Fruit fly (Drosophila melanogaster): ENCODE measurements around the gene CG14657.

Gene CG14657

DNA sequence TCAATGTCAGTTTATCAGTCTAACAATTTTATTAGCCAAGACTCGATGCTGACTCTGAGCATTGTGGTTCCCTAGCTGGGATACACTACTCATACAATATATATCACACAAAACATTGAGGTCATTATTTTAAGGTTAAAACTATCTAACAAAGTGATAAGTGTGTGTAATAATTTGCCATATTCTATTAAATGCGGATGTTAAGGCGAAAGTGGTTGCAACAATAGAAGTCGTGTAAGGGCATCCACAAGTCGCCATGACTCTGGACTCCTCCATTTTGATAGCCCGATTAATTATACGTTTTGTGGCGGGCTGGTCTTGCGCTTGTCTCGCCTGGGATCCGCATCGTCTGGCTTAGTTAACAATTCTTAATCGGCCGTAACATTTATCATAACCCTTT lies 25.6 kb upstream of the CG14657 start:
- TF ChIP-seq CTCF (optimal IDR thresholded peaks at IDR 0.05) (no peak), CG8478 (optimal IDR thresholded peaks at IDR 0.05) (no peak)

DNA sequence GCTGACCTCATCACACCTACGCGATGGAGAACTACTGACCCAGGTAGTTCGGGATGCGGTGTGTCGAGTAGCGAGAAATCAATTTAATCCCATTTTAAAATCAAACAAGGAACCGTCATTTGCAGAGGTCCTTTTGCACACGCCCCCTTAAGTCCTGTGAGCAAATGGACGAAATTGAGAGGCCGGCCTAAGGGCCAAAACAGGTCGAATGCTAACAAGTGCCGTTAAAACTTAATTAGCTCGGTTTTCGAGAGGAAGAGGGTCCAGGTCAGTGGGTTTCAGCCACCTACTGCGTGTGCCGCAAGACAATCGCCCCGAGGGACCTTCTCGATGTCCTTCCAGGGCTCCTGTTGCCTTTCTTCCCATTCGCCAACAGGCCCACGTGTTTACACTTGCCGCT lies 25.0 kb upstream of the CG14657 start:
- TF ChIP-seq CTCF (optimal IDR thresholded peaks at IDR 0.05) (no peak), CG8478 (optimal IDR thresholded peaks at IDR 0.05) (no peak)

DNA sequence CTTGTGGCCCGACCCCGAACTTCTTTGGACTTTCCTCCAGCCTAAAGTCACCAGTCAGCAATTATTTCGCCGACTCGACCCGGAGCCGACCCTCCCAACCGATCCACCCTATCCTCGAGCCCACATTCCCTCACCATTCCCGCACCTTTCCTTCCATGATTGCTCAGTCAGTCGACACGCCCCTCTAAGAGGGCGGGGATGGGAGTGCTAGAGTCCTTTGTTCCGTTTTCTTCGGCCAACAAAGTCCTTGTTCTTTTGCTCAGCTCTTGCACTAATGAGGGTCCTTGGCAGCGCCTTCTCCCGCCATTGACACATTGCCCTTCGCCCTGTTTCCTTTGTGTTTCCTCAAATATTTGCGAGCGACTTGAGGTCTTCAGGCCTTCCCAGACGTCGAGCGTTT lies 24.1 kb upstream of the CG14657 start:
- no peak for TF ChIP-seq CTCF (optimal IDR thresholded peaks at IDR 0.05)
- no peak for TF ChIP-seq CG8478 (optimal IDR thresholded peaks at IDR 0.05)

DNA sequence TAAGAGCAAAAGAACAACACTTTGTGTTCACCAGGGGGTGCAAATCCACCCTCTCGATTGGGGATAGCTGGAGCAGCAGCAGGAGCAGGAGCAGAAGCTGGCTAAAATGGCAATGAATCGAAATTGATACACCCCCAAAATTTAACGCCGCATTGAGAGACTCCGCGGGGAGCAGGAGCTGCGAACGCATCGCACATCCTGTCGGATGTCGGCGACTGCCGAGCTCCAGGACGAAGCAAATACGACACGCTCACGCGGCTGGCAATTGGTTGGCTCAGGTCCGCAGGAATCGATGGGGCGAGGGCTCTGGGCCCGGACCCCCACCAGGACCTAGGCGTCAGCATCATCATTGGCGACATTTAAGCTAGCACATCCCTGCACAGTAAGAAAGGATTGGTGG lies 21.7 kb upstream of the CG14657 start:
- no peak for TF ChIP-seq CG8478 (optimal IDR thresholded peaks at IDR 0.05)
- TF ChIP-seq CTCF (optimal IDR thresholded peaks at IDR 0.05): no peak

DNA sequence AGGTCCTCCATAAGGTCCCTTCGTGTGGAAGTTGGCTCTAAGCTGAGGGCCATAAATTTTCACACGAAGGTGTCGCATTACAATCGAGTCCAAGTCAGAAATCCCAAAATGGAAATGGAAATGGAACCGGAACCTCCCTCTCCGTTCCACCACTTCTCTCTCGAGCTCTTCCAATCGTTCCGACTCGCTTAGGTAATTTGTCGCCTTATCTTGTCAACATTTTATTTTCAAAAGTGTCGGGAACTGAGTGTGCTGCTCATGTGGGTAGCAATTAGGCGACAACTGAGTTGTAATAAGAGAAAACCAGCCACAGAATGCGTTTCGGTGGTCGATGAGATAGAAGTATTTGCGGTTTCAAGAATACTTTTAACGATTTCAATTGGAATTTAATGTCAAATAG lies 19.5 kb upstream of the CG14657 start:
- TF ChIP-seq CTCF (optimal IDR thresholded peaks at IDR 0.05) (no peak), CG8478 (optimal IDR thresholded peaks at IDR 0.05) (no peak)

DNA sequence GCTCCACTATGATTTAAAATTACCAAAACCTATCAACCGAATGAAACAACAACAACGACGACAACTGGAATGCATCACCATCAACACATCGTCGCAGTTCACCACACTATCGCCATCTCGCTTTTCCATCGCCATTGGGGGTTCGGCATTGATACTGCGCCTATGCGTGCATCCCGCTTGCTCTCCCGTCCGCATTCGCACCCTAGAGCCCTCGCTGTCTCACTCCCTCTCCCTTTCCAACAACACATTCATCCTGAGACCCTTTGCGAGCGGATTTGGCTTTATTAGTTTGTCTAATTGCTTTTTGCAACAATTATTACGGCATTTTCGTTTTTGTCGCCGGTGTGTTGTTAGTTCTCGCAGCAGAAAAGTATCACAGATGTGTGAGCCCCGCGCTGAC lies 14.1 kb upstream of the CG14657 start:
- peak; percentile 42 for TF ChIP-seq CG8478 (optimal IDR thresholded peaks at IDR 0.05)
- peak; percentile 1 to 58 for TF ChIP-seq CTCF (optimal IDR thresholded peaks at IDR 0.05)

DNA sequence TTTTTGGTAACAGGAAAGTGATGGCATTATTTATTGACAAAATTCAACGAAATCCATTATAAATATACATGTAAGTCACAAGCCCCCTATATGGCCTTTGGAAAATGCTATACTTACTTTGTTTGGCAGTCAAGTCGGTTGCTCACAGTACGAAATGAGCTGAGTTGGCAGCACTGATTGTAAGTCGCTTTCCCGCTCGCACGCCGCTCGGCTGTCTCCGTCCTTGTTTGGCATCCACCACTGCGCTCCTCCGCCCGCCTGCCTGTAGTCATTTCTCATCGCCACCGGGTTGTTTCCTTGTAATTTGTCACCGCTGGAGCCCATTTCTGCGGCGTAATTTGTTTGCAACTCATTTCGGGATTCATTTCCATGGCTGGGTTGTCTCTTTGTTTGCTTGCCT lies 12.4 kb upstream of the CG14657 start:
- TF ChIP-seq CG8478 (optimal IDR thresholded peaks at IDR 0.05) (no peak), CTCF (optimal IDR thresholded peaks at IDR 0.05) (no peak)

DNA sequence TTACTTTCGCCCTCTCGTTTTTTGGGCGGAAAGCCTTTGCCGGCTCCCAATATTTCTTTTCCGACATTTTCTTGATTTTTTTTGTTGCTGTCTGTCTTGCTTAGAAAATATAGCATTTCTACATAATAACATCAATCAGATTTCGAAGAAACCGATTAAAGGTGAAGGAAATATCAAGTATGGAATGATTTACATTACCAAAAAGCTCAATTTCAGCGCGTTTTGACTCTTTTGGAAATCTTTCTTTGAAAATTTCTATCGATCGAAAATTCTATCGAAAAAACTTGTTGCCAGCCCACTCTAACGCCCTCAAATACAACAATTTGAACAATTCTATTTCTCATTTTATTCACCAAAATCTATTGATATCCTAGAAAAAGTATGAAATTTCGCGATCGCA lies 10.0 kb upstream of the CG14657 start, which contains the start of gene CG14659:
Gene CG14659 (minus strand): TSS at position 101 of the 400 bp plus-strand sequence.
- TF ChIP-seq CG8478 (optimal IDR thresholded peaks at IDR 0.05) (no peak), CTCF (optimal IDR thresholded peaks at IDR 0.05) (no peak)

DNA sequence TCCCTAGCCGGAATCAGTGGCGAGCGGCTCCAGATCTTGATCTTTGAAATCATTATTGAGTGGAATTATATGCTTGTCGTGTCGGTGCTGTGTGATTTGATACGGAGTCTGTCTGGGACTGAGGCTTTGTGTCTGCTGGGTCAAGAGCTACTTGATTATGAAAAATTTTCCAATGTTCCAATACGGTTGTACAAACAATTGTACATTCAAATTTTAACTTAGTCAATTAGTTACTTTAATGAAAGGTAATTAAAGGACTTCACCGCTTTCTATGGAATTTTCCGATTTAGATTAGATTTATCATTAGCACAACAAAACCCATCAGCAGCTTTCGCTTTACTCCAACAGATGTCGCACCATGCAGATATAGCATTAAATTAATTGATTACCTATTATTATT lies 9.2 kb upstream of the CG14657 start, which contains the start of gene CG14658:
Gene CG14658 (minus strand): TSS at position 101 of the 400 bp plus-strand sequence.
- TF ChIP-seq CTCF (optimal IDR thresholded peaks at IDR 0.05) (peak in 1 of 2 experiments; percentile 17), CG8478 (optimal IDR thresholded peaks at IDR 0.05) (no peak)

DNA sequence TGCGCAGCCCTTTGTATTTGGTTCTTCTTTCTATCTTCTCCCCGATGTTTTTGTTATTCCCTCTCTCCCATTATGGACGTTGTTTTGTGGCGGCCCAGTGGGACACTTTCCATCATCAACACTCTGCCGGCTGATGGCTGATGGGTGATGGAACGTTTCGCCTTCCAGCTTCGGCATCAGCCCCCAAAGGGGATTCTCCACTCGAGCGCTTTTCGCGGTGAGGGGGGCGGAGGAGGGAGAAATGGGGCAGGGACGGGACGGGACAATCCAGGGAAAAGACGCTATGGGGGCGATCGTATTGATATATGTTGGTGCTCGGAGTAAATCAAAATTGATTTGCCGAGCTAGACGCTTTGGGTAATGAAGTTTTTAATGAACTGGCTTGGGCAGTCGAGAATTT lies 4.0 kb upstream of the CG14657 start:
- TF ChIP-seq CG8478 (optimal IDR thresholded peaks at IDR 0.05): no peak
- TF ChIP-seq CTCF (optimal IDR thresholded peaks at IDR 0.05): no peak

DNA sequence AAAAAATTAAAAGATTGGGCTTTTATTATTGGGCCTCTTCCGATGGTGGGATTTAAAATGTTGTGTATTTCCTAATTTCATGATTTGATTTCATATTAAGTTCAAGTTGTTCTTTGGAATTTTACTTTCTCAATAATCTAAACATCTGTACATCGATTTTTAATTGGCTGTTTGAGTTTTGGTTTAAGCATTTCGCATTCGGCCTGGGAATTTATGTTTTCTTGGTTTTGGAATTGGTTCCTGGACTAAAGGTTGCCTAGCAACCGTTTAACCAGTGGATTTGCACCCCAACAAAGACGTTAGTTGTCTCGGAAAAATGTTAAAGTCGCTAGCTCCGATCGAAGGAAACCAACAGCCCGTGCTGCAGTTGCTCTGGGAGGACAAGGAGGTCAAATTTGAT lies 5.2 kb downstream of the CG14657 start, which contains the start of gene BBS5:
Gene BBS5 (plus strand): TSS at position 301 of the 400 bp plus-strand sequence.
- TF ChIP-seq CG8478 (optimal IDR thresholded peaks at IDR 0.05) (no peak), CTCF (optimal IDR thresholded peaks at IDR 0.05) (no peak)

DNA sequence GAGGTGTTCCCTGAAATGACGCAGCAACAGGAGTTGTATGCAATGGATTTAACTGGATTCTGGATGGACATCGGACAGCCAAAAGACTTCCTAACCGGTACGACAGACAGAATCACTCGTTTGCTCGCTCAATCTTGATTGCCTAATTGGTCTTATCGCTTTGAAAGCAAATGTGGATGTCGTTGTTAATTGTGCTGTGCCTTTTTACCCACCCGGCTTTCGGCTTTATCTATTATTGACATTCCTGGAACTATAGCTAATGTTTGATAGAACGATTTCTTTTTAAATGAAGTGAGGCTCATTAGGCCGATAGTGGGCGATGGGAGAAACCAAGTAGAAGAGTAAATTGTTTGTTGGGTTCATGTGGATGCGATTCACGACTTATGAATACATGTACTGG lies 6.6 kb downstream of the CG14657 start:
- TF ChIP-seq CG8478 (optimal IDR thresholded peaks at IDR 0.05) (no peak), CTCF (optimal IDR thresholded peaks at IDR 0.05) (no peak)

DNA sequence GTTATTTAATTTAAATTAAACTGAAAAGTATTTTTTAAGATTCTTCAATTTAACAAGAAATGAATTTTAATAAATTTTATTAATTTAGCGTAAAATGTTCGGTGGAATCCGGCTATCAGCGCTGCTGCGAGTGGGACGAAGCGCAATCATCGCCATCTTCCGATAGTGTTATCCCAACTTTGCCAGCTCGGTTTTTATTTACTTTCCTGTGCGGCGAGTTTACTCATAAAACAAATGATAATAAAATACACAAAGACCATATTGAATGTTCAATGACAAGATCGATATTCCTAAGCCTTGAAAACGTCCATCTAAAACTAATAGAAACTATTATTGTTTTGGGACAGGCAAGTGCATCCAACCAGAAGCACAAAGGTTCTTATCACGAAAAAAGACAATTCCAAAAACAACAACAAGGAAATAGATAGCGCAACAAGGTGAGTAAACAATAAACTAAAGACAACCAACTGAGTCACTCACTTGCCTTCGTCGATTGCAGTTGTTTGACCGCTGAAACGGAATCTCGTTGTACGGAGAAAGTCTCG lies 8.0 kb downstream of the CG14657 start:
- TF ChIP-seq CG8478 (optimal IDR thresholded peaks at IDR 0.05) (no peak), CTCF (optimal IDR thresholded peaks at IDR 0.05) (no peak)

DNA sequence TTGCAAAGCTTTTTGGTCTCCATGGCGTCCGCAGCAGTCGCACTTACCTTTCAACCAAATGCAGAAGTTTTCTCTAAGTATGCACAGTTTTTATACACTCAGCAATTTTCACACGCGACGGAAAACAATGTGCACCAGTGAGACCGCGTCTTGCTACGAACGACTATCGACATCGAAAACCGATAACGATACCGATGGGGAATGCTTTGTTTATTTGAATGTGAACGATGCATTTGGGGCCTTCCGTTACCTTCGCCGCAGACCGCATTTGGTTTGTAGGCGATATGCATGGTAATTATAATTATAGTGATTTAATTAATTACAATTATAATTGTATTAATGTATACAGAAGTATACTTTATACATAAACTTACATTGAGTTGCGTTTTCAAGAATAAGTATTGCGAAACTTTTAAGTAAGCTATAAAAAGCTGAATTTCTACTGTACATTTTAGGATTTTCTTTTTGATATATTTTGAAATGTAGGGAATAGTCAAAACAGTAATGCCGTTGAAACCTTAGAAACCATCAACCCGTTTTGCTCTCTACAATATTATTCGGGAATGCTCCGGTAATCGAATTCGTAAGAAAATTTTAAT lies 9.2 kb downstream of the CG14657 start, which contains the start of the genes Hus1-like and ctrip:
Gene Hus1-like (minus strand): TSS at position 161 of the 599 bp plus-strand sequence.
Gene ctrip (minus strand): TSS at position 161 of the 599 bp plus-strand sequence.
- TF ChIP-seq CTCF (optimal IDR thresholded peaks at IDR 0.05) (peak in 1 of 2 experiments; percentile 9), CG8478 (optimal IDR thresholded peaks at IDR 0.05) (no peak)

DNA sequence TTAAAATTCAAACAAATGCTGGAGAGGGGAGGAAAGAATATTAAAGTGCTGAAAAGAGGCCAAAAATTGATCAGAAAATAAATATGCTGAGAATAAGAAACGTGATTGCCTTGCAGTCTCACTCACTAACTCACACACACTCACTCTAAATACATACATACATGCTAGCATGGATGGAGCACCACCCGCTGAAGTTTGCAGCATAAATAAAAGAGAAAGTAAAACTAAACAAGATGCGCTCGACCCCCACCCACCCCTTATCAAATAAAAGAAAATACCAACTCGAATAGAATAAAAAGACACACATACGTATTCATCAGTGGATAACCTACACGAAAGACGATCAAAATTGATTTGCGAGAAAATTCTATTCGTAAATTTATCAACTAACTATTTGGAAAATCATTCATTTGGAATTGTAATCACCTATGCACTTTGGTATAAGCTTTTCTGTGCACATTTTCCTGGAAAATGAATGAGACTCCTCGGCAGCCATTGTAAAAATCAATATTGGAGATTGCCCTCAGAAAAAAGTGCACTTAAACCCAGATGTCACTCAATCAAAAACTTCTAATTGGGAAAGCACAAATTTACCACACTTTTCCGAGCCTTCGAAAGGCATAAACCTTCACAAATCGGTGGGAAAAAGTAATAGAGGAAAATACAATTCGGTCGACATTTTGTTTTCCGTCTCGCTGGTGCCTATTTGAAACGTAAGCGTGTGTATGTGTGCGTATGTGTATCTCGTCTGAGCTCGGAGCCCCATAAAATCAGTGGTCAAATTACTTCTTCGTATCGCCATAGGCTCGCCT lies 9.9 kb downstream of the CG14657 start, which contains the start of gene Gmppb:
Gene Gmppb (plus strand): TSS at position 321 of the 812 bp plus-strand sequence.
- no peak for TF ChIP-seq CG8478 (optimal IDR thresholded peaks at IDR 0.05)
- TF ChIP-seq CTCF (optimal IDR thresholded peaks at IDR 0.05): no peak
